Fruit fly (Drosophila melanogaster) whole organism, prepupa: ENCODE results near the gene EAChm.

ENCODE experiments used
- Blimp-1 ChIP-seq: fragments of 200-800 bp; sonication (Bioruptor generic); optimal IDR thresholded peaks from 3 replicates; lab custom pipeline; 2017; ENCODE audit warnings: missing biosample characterization, missing genetic modification characterization, mild to moderate bottlenecking, moderate library complexity, missing genetic modification reagents
- CG10631 ChIP-seq: fragments of 200-800 bp; sonication (Bioruptor generic); optimal IDR thresholded peaks from 2 replicates; lab custom pipeline; 2016; ENCODE audit warnings: missing biosample characterization, missing genetic modification characterization
- CG10669 ChIP-seq: fragments of 200-800 bp; sonication (Bioruptor generic); optimal IDR thresholded peaks from 3 replicates; lab custom pipeline; 2018; ENCODE audit warnings: missing biosample characterization, mild to moderate bottlenecking, missing genetic modification characterization, moderate library complexity
- CG11902 ChIP-seq: fragments of 200-800 bp; sonication (Bioruptor generic); optimal IDR thresholded peaks from 3 replicates; lab custom pipeline; 2016; ENCODE audit warnings: missing biosample characterization, missing genetic modification characterization
- CG1621 ChIP-seq: fragments of 200-800 bp; sonication (Bioruptor generic); optimal IDR thresholded peaks from 3 replicates; lab custom pipeline; 2018; ENCODE audit warnings: missing biosample characterization, mild to moderate bottlenecking, missing genetic modification characterization
- CG16779 ChIP-seq: fragments of 200-800 bp; sonication (Bioruptor generic); optimal IDR thresholded peaks from 3 replicates; lab custom pipeline; 2017; ENCODE audit warnings: missing biosample characterization, mild to moderate bottlenecking, missing genetic modification characterization
- CG31627 ChIP-seq: fragments of 200-800 bp; sonication (Bioruptor generic); optimal IDR thresholded peaks from 3 replicates; lab custom pipeline; 2016; ENCODE audit warnings: missing biosample characterization, missing genetic modification characterization
- CG32006 ChIP-seq: fragments of 200-800 bp; sonication (Bioruptor generic); optimal IDR thresholded peaks from 3 replicates; lab custom pipeline; 2017; ENCODE audit warnings: missing biosample characterization, mild to moderate bottlenecking, missing genetic modification characterization
- CG6163 ChIP-seq: fragments of 200-800 bp; sonication (Bioruptor generic); IDR thresholded peaks from 3 replicates; pipeline ENCODE4 v1.3.6; 2022; ENCODE audit warnings: missing biosample characterization, missing genetic modification characterization
- CG6276 ChIP-seq: fragments of 200-800 bp; sonication (Bioruptor generic); optimal IDR thresholded peaks from 2 replicates; lab custom pipeline; 2017; ENCODE audit warnings: missing biosample characterization, mild to moderate bottlenecking, missing genetic modification characterization
- CG8119 ChIP-seq: fragments of 200-800 bp; sonication (Bioruptor generic); IDR thresholded peaks from 3 replicates; pipeline ENCODE4 v1.3.6; 2022; ENCODE audit warnings: missing biosample characterization, missing genetic modification characterization
- CG8319 ChIP-seq: fragments of 200-800 bp; sonication (Bioruptor generic); optimal IDR thresholded peaks from 3 replicates; lab custom pipeline; 2016; ENCODE audit warnings: missing biosample characterization, missing genetic modification characterization
- CG9139 ChIP-seq: fragments of 200-800 bp; sonication (Bioruptor generic); optimal IDR thresholded peaks from 3 replicates; lab custom pipeline; 2017; ENCODE audit warnings: missing biosample characterization, mild to moderate bottlenecking, missing genetic modification characterization
- Eip75B ChIP-seq: fragments of 200-800 bp; sonication (Bioruptor generic); optimal IDR thresholded peaks from 3 replicates; lab custom pipeline; 2016; ENCODE audit warnings: missing biosample characterization, missing genetic modification characterization
- Eip93F ChIP-seq: fragments of 200-800 bp; sonication (Bioruptor generic); optimal IDR thresholded peaks from 2 replicates; lab custom pipeline; 2016; ENCODE audit warnings: missing biosample characterization, mild to moderate bottlenecking, missing genetic modification characterization
- Hr38 ChIP-seq: sonication (Bioruptor generic); optimal IDR thresholded peaks from 2 replicates; lab custom pipeline; 2016; ENCODE audit warnings: missing biosample characterization, missing genetic modification characterization
- Hr39 ChIP-seq: fragments of 200-800 bp; sonication (Bioruptor generic); optimal IDR thresholded peaks from 2 replicates; lab custom pipeline; 2016; ENCODE audit warnings: missing biosample characterization, missing genetic modification characterization
- Sox102F ChIP-seq: fragments of 200-800 bp; sonication (Bioruptor generic); optimal IDR thresholded peaks from 2 replicates; lab custom pipeline; 2016; ENCODE audit warnings: missing biosample characterization, mild to moderate bottlenecking, missing genetic modification characterization
- Sox15 ChIP-seq: fragments of 200-800 bp; sonication (Bioruptor generic); optimal IDR thresholded peaks from 3 replicates; lab custom pipeline; 2016; ENCODE audit warnings: missing biosample characterization, missing genetic modification characterization
- achi ChIP-seq: fragments of 200-800 bp; sonication (Bioruptor generic); optimal IDR thresholded peaks from 3 replicates; lab custom pipeline; 2016; ENCODE audit warnings: missing biosample characterization, missing genetic modification characterization
- acj6 ChIP-seq: fragments of 200-800 bp; sonication (Bioruptor generic); optimal IDR thresholded peaks from 3 replicates; lab custom pipeline; 2016; ENCODE audit warnings: missing biosample characterization, missing genetic modification characterization
- cyc ChIP-seq: fragments of 200-800 bp; sonication (Bioruptor generic); optimal IDR thresholded peaks from 3 replicates; lab custom pipeline; 2016; ENCODE audit warnings: missing biosample characterization, missing genetic modification characterization
- dac ChIP-seq: fragments of 200-800 bp; sonication (Bioruptor generic); optimal IDR thresholded peaks from 2 replicates; lab custom pipeline; 2017; ENCODE audit warnings: missing biosample characterization, mild to moderate bottlenecking, missing genetic modification characterization
- dsx ChIP-seq: fragments of 200-800 bp; optimal IDR thresholded peaks from 3 replicates; lab custom pipeline; 2019; ENCODE audit warnings: missing biosample characterization, mild to moderate bottlenecking, missing genetic modification characterization, moderate library complexity; ENCODE audit not compliant: poor library complexity, severe bottlenecking
- esn ChIP-seq: fragments of 200-800 bp; sonication (Bioruptor generic); optimal IDR thresholded peaks from 2 replicates; lab custom pipeline; 2016; ENCODE audit warnings: missing biosample characterization, mild to moderate bottlenecking, missing genetic modification characterization, moderate library complexity
- fd59A ChIP-seq: fragments of 200-800 bp; sonication (Bioruptor generic); optimal IDR thresholded peaks from 2 replicates; lab custom pipeline; 2017; ENCODE audit warnings: missing biosample characterization, mild to moderate bottlenecking, missing genetic modification characterization, missing genetic modification reagents
- fd85E ChIP-seq: fragments of 200-800 bp; sonication (Bioruptor generic); optimal IDR thresholded peaks from 3 replicates; lab custom pipeline; 2016; ENCODE audit warnings: missing biosample characterization, missing genetic modification characterization
- fkh ChIP-seq: fragments of 200-800 bp; sonication (Bioruptor generic); optimal IDR thresholded peaks from 3 replicates; lab custom pipeline; 2017; ENCODE audit warnings: missing biosample characterization, mild to moderate bottlenecking, missing genetic modification characterization, moderate library complexity
- net ChIP-seq: fragments of 200-800 bp; sonication (Bioruptor generic); optimal IDR thresholded peaks from 3 replicates; lab custom pipeline; 2016; ENCODE audit warnings: missing biosample characterization, missing genetic modification characterization
- pdm3 ChIP-seq: fragments of 200-800 bp; sonication (Bioruptor generic); optimal IDR thresholded peaks from 3 replicates; lab custom pipeline; 2016; ENCODE audit warnings: missing biosample characterization, missing genetic modification characterization
- topi ChIP-seq: fragments of 200-800 bp; sonication (Bioruptor generic); optimal IDR thresholded peaks from 3 replicates; lab custom pipeline; 2016; ENCODE audit warnings: missing biosample characterization, missing genetic modification characterization
- vri ChIP-seq: fragments of 200-800 bp; sonication (Bioruptor generic); optimal IDR thresholded peaks from 3 replicates; lab custom pipeline; 2016; ENCODE audit warnings: missing biosample characterization, mild to moderate bottlenecking, missing genetic modification characterization

The EAChm gene

dm6 chr3L:15047606-15048005, 7.0 kb upstream of the EAChm start:
- no peak for TF ChIP-seq esn (GFP tag; lab: Kevin White, UChicago)
- no peak for TF ChIP-seq Sox15 (GFP tag; lab: Kevin White, UChicago)
- TF ChIP-seq CG8319 (GFP tag; lab: Kevin White, UChicago): no peak
- TF ChIP-seq achi (GFP tag; lab: Kevin White, UChicago): no peak
- no peak for TF ChIP-seq net (GFP tag; lab: Kevin White, UChicago)
- TF ChIP-seq Sox102F (GFP tag; lab: Kevin White, UChicago): no peak
- TF ChIP-seq vri (GFP tag; lab: Kevin White, UChicago): no peak
- no peak for TF ChIP-seq CG11902 (GFP tag; lab: Kevin White, UChicago)
- no peak for TF ChIP-seq dsx (GFP tag; lab: Kevin White, UChicago)
- TF ChIP-seq Eip75B (GFP tag; lab: Kevin White, UChicago): no peak
- no peak for TF ChIP-seq CG1621
- no peak for TF ChIP-seq Hr39 (GFP tag; lab: Kevin White, UChicago)
- TF ChIP-seq cyc (GFP tag; lab: Kevin White, UChicago): no peak
- TF ChIP-seq CG10631 (GFP tag; lab: Kevin White, UChicago): no peak
- TF ChIP-seq dac: no peak

dm6 chr3L:15048091-15048490, 6.5 kb upstream of the EAChm start:
- TF ChIP-seq topi (GFP tag; lab: Kevin White, UChicago) (no peak), Hr39 (GFP tag; lab: Kevin White, UChicago) (peak; percentile 5)

dm6 chr3L:15049395-15049794, 5.2 kb upstream of the EAChm start, which contains the start of gene CG43678:
TSS of gene CG43678 (minus strand) at chr3L:15049495.
- TF ChIP-seq CG6276 (GFP tag; lab: Kevin White, UChicago) (no peak), fkh (peak; percentile 33)

- TF ChIP-seq Eip75B (GFP tag; lab: Kevin White, UChicago): no peak
- no peak for TF ChIP-seq CG6163 (GFP tag; lab: Robert Waterston, UW)
- no peak for TF ChIP-seq pdm3 (GFP tag; lab: Kevin White, UChicago)
- TF ChIP-seq Blimp-1 (GFP tag; lab: Kevin White, UChicago): no peak
- no peak for TF ChIP-seq fd59A (GFP tag; lab: Kevin White, UChicago)
- no peak for TF ChIP-seq CG10669 (GFP tag; lab: Kevin White, UChicago)
- TF ChIP-seq fkh: no peak
- TF ChIP-seq CG32006 (GFP tag; lab: Kevin White, UChicago): no peak
- TF ChIP-seq net (GFP tag; lab: Kevin White, UChicago): no peak
Measured at dm6 chr3L:15050109-15050508, 4.5 kb upstream of the EAChm start, which contains the start of gene CG18581. TSS of gene CG18581 (minus strand) at chr3L:15050209.

- TF ChIP-seq fd85E (GFP tag; lab: Kevin White, UChicago) (no peak), Hr38 (GFP tag; lab: Kevin White, UChicago) (no peak), acj6 (GFP tag; lab: Kevin White, UChicago) (no peak), CG16779 (no peak), dsx (GFP tag; lab: Kevin White, UChicago) (no peak), CG31627 (GFP tag; lab: Kevin White, UChicago) (no peak), CG8119 (no peak), Eip93F (GFP tag; lab: Kevin White, UChicago) (no peak), CG11902 (GFP tag; lab: Kevin White, UChicago) (no peak), esn (GFP tag; lab: Kevin White, UChicago) (no peak), dac (no peak), CG9139 (GFP tag; lab: Kevin White, UChicago) (no peak)
Measured at dm6 chr3L:15050706-15051105, 3.9 kb upstream of the EAChm start, which contains the start of gene CG12310. TSS of gene CG12310 (minus strand) at chr3L:15050806.
